Worm (Caenorhabditis elegans) whole organism, midembryonic: ENCODE measurements around the gene F11A5.9.

Experiments
- cog-1 ChIP-seq: sonication (generic microtip); optimal IDR thresholded peaks from 2 replicates; lab custom pipeline; 2016; ENCODE audit warnings: missing genetic modification characterization, missing compliant biosample characterization
- flt-1 ChIP-seq: fragments of 200-800 bp; sonication (Bioruptor generic); IDR thresholded peaks from 2 replicates; pipeline ENCODE4 v1.3.6; 2022; ENCODE audit warnings: missing genetic modification characterization, missing compliant biosample characterization
- med-1 ChIP-seq: sonication (generic microtip); optimal IDR thresholded peaks from 2 replicates; lab custom pipeline; 2017; ENCODE audit warnings: missing genetic modification characterization, mild to moderate bottlenecking, missing compliant biosample characterization, antibody characterized with exemption, missing genetic modification reagents; ENCODE audit not compliant: insufficient read depth
- ztf-23 ChIP-seq: fragments of 200-800 bp; sonication (Bioruptor generic); IDR thresholded peaks from 2 replicates; pipeline ENCODE4 v1.3.6; 2022; ENCODE audit warnings: missing genetic modification reagents, missing genetic modification characterization, missing compliant biosample characterization
- ztf-29 ChIP-seq: fragments of 200-800 bp; sonication (Bioruptor generic); IDR thresholded peaks from 2 replicates; pipeline ENCODE4 v1.3.6; 2022; ENCODE audit warnings: missing genetic modification reagents, missing genetic modification characterization, missing compliant biosample characterization

ce11 chrV:16175227-16175626, 39.5 kb upstream of the F11A5.9 start:
- no peak for TF ChIP-seq flt-1 (GFP tag; lab: Robert Waterston, UW)
- TF ChIP-seq ztf-23 = no peak
- TF ChIP-seq med-1 (GFP tag; lab: Kevin White, UChicago) = no peak
- no peak for TF ChIP-seq cog-1 (tag; lab: Kevin White, UChicago)
- no peak for TF ChIP-seq ztf-29 (GFP tag; lab: Robert Waterston, UW)
